Worm (Caenorhabditis elegans): ENCODE data around the gene sra-8.

DNA sequence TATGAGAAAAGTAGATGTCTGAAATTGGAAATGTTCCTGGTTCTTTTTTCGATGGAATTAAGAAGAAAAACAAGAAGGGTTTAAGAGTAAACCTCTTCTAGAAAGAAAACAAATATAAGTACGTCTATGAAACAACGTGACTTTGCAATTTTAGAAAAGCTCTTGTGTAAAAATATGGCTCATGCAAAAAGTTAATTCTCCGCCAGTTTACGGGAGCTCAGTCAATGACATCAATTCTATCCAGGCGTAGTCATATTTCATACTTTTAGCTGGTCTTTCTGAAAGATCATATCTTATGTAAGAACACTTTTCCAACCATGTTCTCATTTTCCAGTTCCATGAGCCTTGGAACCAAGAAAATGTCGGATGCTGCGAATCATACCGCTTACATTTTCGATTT lies 47.6 kb upstream of the sra-8 start:
- no peak for TF ChIP-seq lsy-2 (tag; optimal IDR thresholded peaks at IDR 0.05)
- no peak for TF ChIP-seq ces-1 (GFP tag; optimal IDR thresholded peaks at IDR 0.05)
- no peak for TF ChIP-seq mep-1 (tag; optimal IDR thresholded peaks at IDR 0.05)
- no peak for TF ChIP-seq sptf-1 (tag; optimal IDR thresholded peaks at IDR 0.05)
- no peak for TF ChIP-seq snpc-4 (tag; optimal IDR thresholded peaks at IDR 0.05)
- no peak for TF ChIP-seq pha-4 (tag; optimal IDR thresholded peaks at IDR 0.05)
- TF ChIP-seq nhr-237 (tag; optimal IDR thresholded peaks at IDR 0.05): no peak
- TF ChIP-seq nhr-76 (tag; optimal IDR thresholded peaks at IDR 0.05): no peak
- TF ChIP-seq unc-62 (GFP tag; optimal IDR thresholded peaks at IDR 0.05): no peak
- no peak for TF ChIP-seq M03D4.4 (tag; optimal IDR thresholded peaks at IDR 0.05)
